Fruit fly (Drosophila melanogaster): ENCODE data around the gene CG5404.

- TF ChIP-seq psq (optimal IDR thresholded peaks at IDR 0.05) (no peak), ttk (optimal IDR thresholded peaks at IDR 0.05) (no peak)
These were observed 33.9 kb upstream of the CG5404 start for dm6 chr3R:15670559-15670958.

All from Kc167 (cell line).